Fruit fly (Drosophila melanogaster): ENCODE results near the gene Dysb.

- TF ChIP-seq Myc (optimal IDR thresholded peaks at IDR 0.05), result no peak
- no peak for TF ChIP-seq ttk (optimal IDR thresholded peaks at IDR 0.05)
Measured at dm6 chr3L:18853439-18853838, 14.1 kb upstream of the Dysb start.

All from Kc167 (cell line).